Fruit fly (Drosophila melanogaster) Kc167 (cell line): ENCODE results near the gene sty.

Experiments used
- Myc ChIP-seq: fragments of >200 bp; optimal IDR thresholded peaks from 2 replicates; lab custom pipeline; 2017; ENCODE audit warnings: missing external identifiers
- h ChIP-seq: fragments of >200 bp; optimal IDR thresholded peaks from 3 replicates; lab custom pipeline; 2018; ENCODE audit warnings: missing external identifiers
- insv ChIP-seq: fragments of >200 bp; optimal IDR thresholded peaks from 3 replicates; lab custom pipeline; 2018; ENCODE audit warnings: missing external identifiers
- psq ChIP-seq: fragments of >200 bp; optimal IDR thresholded peaks from 2 replicates; lab custom pipeline; 2017; ENCODE audit warnings: missing external identifiers

- TF ChIP-seq h (lab: Kevin White, UChicago) (no peak), psq (lab: Kevin White, UChicago) (no peak), Myc (no peak), insv (lab: Kevin White, UChicago) (no peak)
Measured at dm6 chr3L:3377965-3378292, 46.8 kb downstream of the sty start, which contains the start of gene Ids.
